Fruit fly (Drosophila melanogaster) whole organism, embryonic: ENCODE data around the gene crq.

ENCODE experiments used
- Atf3 ChIP-seq: fragments of 200-800 bp; sonication (Bioruptor generic); optimal IDR thresholded peaks from 3 replicates; lab custom pipeline; 2016; ENCODE audit warnings: missing biosample characterization, missing genetic modification characterization
- CG10321 ChIP-seq: fragments of 200-800 bp; sonication (Bioruptor generic); IDR thresholded peaks from 2 replicates; pipeline ENCODE4 v1.3.6; 2022; ENCODE audit warnings: missing biosample characterization, missing genetic modification characterization
- CG13287 ChIP-seq: fragments of 200-800 bp; sonication (Bioruptor generic); IDR thresholded peaks from 2 replicates; pipeline ENCODE4 v1.3.6; 2022; ENCODE audit warnings: missing biosample characterization, missing genetic modification characterization; ENCODE audit not compliant: partially characterized antibody
- CG13296 ChIP-seq: fragments of 200-800 bp; sonication (Bioruptor generic); optimal IDR thresholded peaks from 3 replicates; lab custom pipeline; 2018; ENCODE audit warnings: missing biosample characterization, mild to moderate bottlenecking, missing genetic modification characterization
- CG14441 ChIP-seq: fragments of 200-800 bp; sonication (Bioruptor generic); IDR thresholded peaks from 2 replicates; pipeline ENCODE4 v1.3.6; 2022; ENCODE audit warnings: missing biosample characterization, missing genetic modification characterization
- CG15269 ChIP-seq: fragments of 200-800 bp; sonication (Bioruptor generic); optimal IDR thresholded peaks from 2 replicates; lab custom pipeline; 2018; ENCODE audit warnings: missing biosample characterization, mild to moderate bottlenecking, missing genetic modification characterization, moderate library complexity
- CG15479 ChIP-seq: fragments of 200-800 bp; sonication (Bioruptor generic); optimal IDR thresholded peaks from 3 replicates; lab custom pipeline; 2019; ENCODE audit warnings: missing biosample characterization, mild to moderate bottlenecking, missing genetic modification characterization, moderate library complexity
- CG15514 ChIP-seq: fragments of 200-800 bp; sonication (Bioruptor generic); optimal IDR thresholded peaks from 3 replicates; lab custom pipeline; 2017; ENCODE audit warnings: missing biosample characterization, missing genetic modification characterization, mild to moderate bottlenecking, moderate library complexity, missing genetic modification reagents
- CG16779 ChIP-seq: fragments of 200-800 bp; sonication (Bioruptor generic); IDR thresholded peaks from 2 replicates; pipeline ENCODE4 v1.3.6; 2022; ENCODE audit warnings: missing biosample characterization, missing genetic modification characterization
- CG18599 ChIP-seq: fragments of 200-800 bp; sonication (Bioruptor generic); optimal IDR thresholded peaks from 3 replicates; lab custom pipeline; 2017; ENCODE audit warnings: missing biosample characterization, missing genetic modification characterization, mild to moderate bottlenecking, moderate library complexity, missing genetic modification reagents
- CG3065 ChIP-seq: fragments of 200-800 bp; sonication (Bioruptor generic); optimal IDR thresholded peaks from 2 replicates; lab custom pipeline; 2016; ENCODE audit warnings: missing biosample characterization, missing genetic modification characterization
- CG32767 ChIP-seq: fragments of 200-800 bp; sonication (Bioruptor generic); IDR thresholded peaks from 2 replicates; pipeline ENCODE4 v1.3.6; 2022; ENCODE audit warnings: missing biosample characterization, missing genetic modification characterization
- CG3407 ChIP-seq: fragments of 200-800 bp; sonication (Bioruptor generic); optimal IDR thresholded peaks from 2 replicates; lab custom pipeline; 2018; ENCODE audit warnings: missing biosample characterization, mild to moderate bottlenecking, missing genetic modification characterization
- CG34376 ChIP-seq: fragments of 200-800 bp; sonication (Bioruptor generic); optimal IDR thresholded peaks from 2 replicates; lab custom pipeline; 2018; ENCODE audit warnings: missing biosample characterization, mild to moderate bottlenecking, missing genetic modification characterization
- CG4360 ChIP-seq: fragments of 200-800 bp; sonication (Bioruptor generic); IDR thresholded peaks from 2 replicates; pipeline ENCODE4 v1.3.6; 2022; ENCODE audit warnings: missing biosample characterization, missing genetic modification characterization
- CG6175 ChIP-seq: fragments of 200-800 bp; sonication (Bioruptor generic); IDR thresholded peaks from 3 replicates; pipeline ENCODE4 v1.3.6; 2022; ENCODE audit warnings: missing biosample characterization, missing genetic modification characterization
- CG6791 ChIP-seq: fragments of 200-800 bp; sonication (Bioruptor generic); IDR thresholded peaks from 3 replicates; pipeline ENCODE4 v1.3.6; 2022; ENCODE audit warnings: missing biosample characterization, missing genetic modification characterization; ENCODE audit not compliant: partially characterized antibody
- CG8290 ChIP-seq, 3 experiments: fragments of 200-800 bp; sonication (Bioruptor generic); optimal IDR thresholded peaks; 2 replicates each; lab custom pipeline; 2016 to 2019; ENCODE audit warnings: missing biosample characterization in 3 of 3, missing genetic modification characterization in 3 of 3, mild to moderate bottlenecking in 2 of 3, moderate library complexity in 1 of 3
- CTCF ChIP-seq: fragments of 200-800 bp; sonication (Bioruptor generic); optimal IDR thresholded peaks from 2 replicates; lab custom pipeline; 2017; ENCODE audit warnings: missing biosample characterization, mild to moderate bottlenecking, missing genetic modification characterization, moderate library complexity
- Dll ChIP-seq: fragments of 200-800 bp; sonication (Bioruptor generic); IDR thresholded peaks from 4 replicates; pipeline ENCODE4 v1.3.6; 2022; ENCODE audit warnings: missing biosample characterization, missing genetic modification characterization; ENCODE audit not compliant: partially characterized antibody
- ERR ChIP-seq: fragments of 200-800 bp; sonication (Bioruptor generic); optimal IDR thresholded peaks from 2 replicates; lab custom pipeline; 2016; ENCODE audit warnings: missing biosample characterization, missing genetic modification characterization
- GATAe ChIP-seq: fragments of 200-800 bp; sonication (Bioruptor generic); conservative IDR thresholded peaks from 2 replicates; pipeline ENCODE4 v1.3.6; 2022; ENCODE audit warnings: missing biosample characterization, missing genetic modification characterization
- H2.0 ChIP-seq: fragments of 200-800 bp; sonication (Bioruptor generic); IDR thresholded peaks from 2 replicates; pipeline ENCODE4 v1.3.6; 2022; ENCODE audit warnings: missing biosample characterization, missing genetic modification characterization
- Hey ChIP-seq: fragments of 200-800 bp; sonication (Bioruptor generic); optimal IDR thresholded peaks from 3 replicates; lab custom pipeline; 2018; ENCODE audit warnings: missing biosample characterization, mild to moderate bottlenecking, missing genetic modification characterization
- Hr39 ChIP-seq: fragments of >200 bp; optimal IDR thresholded peaks from 2 replicates; lab custom pipeline; 2017
- MESR4 ChIP-seq: fragments of 200-800 bp; sonication (Bioruptor generic); optimal IDR thresholded peaks from 2 replicates; lab custom pipeline; 2018; ENCODE audit warnings: missing biosample characterization, mild to moderate bottlenecking, missing genetic modification characterization, moderate library complexity
- Oli ChIP-seq: fragments of 200-800 bp; sonication (Bioruptor generic); optimal IDR thresholded peaks from 2 replicates; lab custom pipeline; 2018; ENCODE audit warnings: missing biosample characterization, mild to moderate bottlenecking, missing genetic modification characterization, moderate library complexity
- Trl ChIP-seq, 3 experiments: fragments of >200 bp in 2 of 3; fragments of 200-800 bp in 1 of 3; sonication (Bioruptor generic) in 1 of 3; optimal IDR thresholded peaks; 2 replicates in 1 of 3; 3 replicates in 2 of 3; lab custom pipeline; 2016 to 2017; ENCODE audit warnings: missing biosample characterization in 1 of 3, missing genetic modification characterization in 1 of 3
- bab2 ChIP-seq: fragments of 200-800 bp; sonication (Bioruptor generic); optimal IDR thresholded peaks from 2 replicates; lab custom pipeline; 2016; ENCODE audit warnings: missing biosample characterization, missing genetic modification characterization
- bowl ChIP-seq: fragments of 200-800 bp; sonication (Bioruptor generic); IDR thresholded peaks from 2 replicates; pipeline ENCODE4 v1.3.6; 2022; ENCODE audit warnings: missing biosample characterization, missing genetic modification characterization
- dm ChIP-seq: fragments of 200-800 bp; sonication (Bioruptor generic); optimal IDR thresholded peaks from 3 replicates; lab custom pipeline; 2016; ENCODE audit warnings: missing biosample characterization, missing genetic modification characterization
- dmrt99B ChIP-seq: fragments of 200-800 bp; sonication (Bioruptor generic); optimal IDR thresholded peaks from 2 replicates; lab custom pipeline; 2018; ENCODE audit warnings: missing biosample characterization, mild to moderate bottlenecking, missing genetic modification characterization, moderate library complexity
- eve ChIP-seq, 2 experiments: fragments of >200 bp; optimal IDR thresholded peaks; 2 replicates each; lab custom pipeline; 2017; ENCODE audit warnings: missing biosample characterization in 2 of 2, missing genetic modification characterization in 2 of 2
- exex ChIP-seq: fragments of 200-800 bp; sonication (Bioruptor generic); optimal IDR thresholded peaks from 4 replicates; lab custom pipeline; 2018; ENCODE audit warnings: missing biosample characterization, mild to moderate bottlenecking, missing genetic modification characterization, moderate library complexity
- fd102C ChIP-seq: fragments of 200-800 bp; sonication (Bioruptor generic); optimal IDR thresholded peaks from 2 replicates; lab custom pipeline; 2018; ENCODE audit warnings: missing biosample characterization, mild to moderate bottlenecking, missing genetic modification characterization, moderate library complexity
- gem ChIP-seq: fragments of 200-800 bp; sonication (Bioruptor generic); optimal IDR thresholded peaks from 2 replicates; lab custom pipeline; 2019; ENCODE audit warnings: missing biosample characterization, mild to moderate bottlenecking, missing genetic modification characterization, moderate library complexity
- grn ChIP-seq: fragments of 200-800 bp; sonication (Bioruptor generic); optimal IDR thresholded peaks from 3 replicates; lab custom pipeline; 2017; ENCODE audit warnings: missing biosample characterization, missing genetic modification characterization
- mirr ChIP-seq: fragments of 200-800 bp; sonication (Bioruptor generic); optimal IDR thresholded peaks from 3 replicates; lab custom pipeline; 2018; ENCODE audit warnings: missing biosample characterization, mild to moderate bottlenecking, missing genetic modification characterization
- pita ChIP-seq: fragments of 200-800 bp; sonication (Bioruptor generic); optimal IDR thresholded peaks from 2 replicates; lab custom pipeline; 2017; ENCODE audit warnings: missing biosample characterization, mild to moderate bottlenecking, missing genetic modification characterization
- salm ChIP-seq: fragments of 200-800 bp; sonication (Bioruptor generic); optimal IDR thresholded peaks from 2 replicates; lab custom pipeline; 2018; ENCODE audit warnings: missing biosample characterization, mild to moderate bottlenecking, missing genetic modification characterization
- sd ChIP-seq: fragments of 200-800 bp; sonication (Bioruptor generic); optimal IDR thresholded peaks from 3 replicates; lab custom pipeline; 2018; ENCODE audit warnings: missing biosample characterization, mild to moderate bottlenecking, missing genetic modification characterization, moderate library complexity
- sens ChIP-seq: fragments of 200-800 bp; sonication (Bioruptor generic); peaks from one replicate; lab custom pipeline; 2016; ENCODE audit warnings: missing biosample characterization, missing genetic modification characterization
- sens-2 ChIP-seq: fragments of 200-800 bp; sonication (Bioruptor generic); IDR thresholded peaks from 2 replicates; pipeline ENCODE4 v1.3.6; 2022; ENCODE audit warnings: missing biosample characterization, missing genetic modification characterization
- sim ChIP-seq: fragments of 200-800 bp; sonication (Bioruptor generic); IDR thresholded peaks from 2 replicates; pipeline ENCODE4 v1.3.6; 2022; ENCODE audit warnings: missing biosample characterization, missing genetic modification characterization
- so ChIP-seq: fragments of 200-800 bp; sonication (Bioruptor generic); IDR thresholded peaks from 3 replicates; pipeline ENCODE4 v1.3.6; 2022; ENCODE audit warnings: missing biosample characterization, missing genetic modification characterization
- tll ChIP-seq, 2 experiments: fragments of 200-800 bp in 1 of 2; fragments of >200 bp in 1 of 2; sonication (Bioruptor generic) in 1 of 2; optimal IDR thresholded peaks; 2 replicates each; lab custom pipeline; 2017 to 2019; ENCODE audit warnings: missing biosample characterization in 2 of 2, missing genetic modification characterization in 2 of 2, mild to moderate bottlenecking in 1 of 2, moderate library complexity in 1 of 2
- z ChIP-seq: fragments of 200-800 bp; sonication (Bioruptor generic); IDR thresholded peaks from 3 replicates; pipeline ENCODE4 v1.3.6; 2022; ENCODE audit warnings: missing biosample characterization, missing genetic modification characterization
- zfh1 ChIP-seq: fragments of 200-800 bp; sonication (Bioruptor generic); IDR thresholded peaks from 3 replicates; pipeline ENCODE4 v1.3.6; 2022; ENCODE audit warnings: missing biosample characterization, missing genetic modification characterization

crq gene

DNA sequence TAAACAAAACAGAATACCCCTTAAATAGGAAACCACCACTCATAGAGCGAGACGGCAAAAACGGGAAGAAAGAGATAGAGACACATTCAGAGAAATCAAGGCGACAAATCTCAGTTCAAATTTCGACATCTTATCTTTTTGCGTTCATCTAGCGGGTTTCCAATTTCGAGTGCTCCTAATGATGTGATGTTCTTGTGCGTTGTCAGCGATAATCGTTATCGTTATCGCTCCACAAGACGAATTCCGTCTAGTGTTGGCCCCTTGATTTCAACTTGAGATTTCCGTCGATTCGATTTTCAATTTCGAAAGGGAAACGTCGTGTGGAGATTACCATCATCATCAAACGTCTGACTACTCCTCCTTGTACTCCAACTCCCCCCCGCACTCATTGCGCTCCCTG, 43.6 kb upstream of the crq start (continued):
- no peak for TF ChIP-seq bowl (GFP tag; lab: Robert Waterston, UW)
- TF ChIP-seq sens (GFP tag; lab: Kevin White, UChicago) = peak; percentile 29
- TF ChIP-seq sd (tag; lab: Kevin White, UChicago) = peak; percentile 61
- TF ChIP-seq ERR (GFP tag; lab: Kevin White, UChicago) = no peak
- TF ChIP-seq CG15514 (GFP tag; lab: Kevin White, UChicago) = no peak
- TF ChIP-seq exex = peak; percentile 92
- peak; percentile 66 for TF ChIP-seq CG18599 (GFP tag; lab: Kevin White, UChicago)
- peak; percentile 72 for TF ChIP-seq mirr
- no peak for TF ChIP-seq dmrt99B (tag; lab: Kevin White, UChicago)
- TF ChIP-seq CG15479 = peak; percentile 16
- no peak for TF ChIP-seq CTCF (GFP tag; lab: Kevin White, UChicago)
- TF ChIP-seq MESR4 = no peak
- TF ChIP-seq CG16779 (GFP tag; lab: Robert Waterston, UW) = no peak
- no peak for TF ChIP-seq Trl (optimal IDR thresholded peaks at IDR 0.05; lab: Kevin White, UChicago)
- TF ChIP-seq Trl (GFP tag; optimal IDR thresholded peaks at IDR 0.05; lab: Kevin White, UChicago) = no peak
- TF ChIP-seq dm (GFP tag; lab: Kevin White, UChicago) = no peak
- no peak for TF ChIP-seq pita (GFP tag; lab: Kevin White, UChicago)
- TF ChIP-seq Atf3 (GFP tag; lab: Kevin White, UChicago) = no peak
- TF ChIP-seq CG14441 (GFP tag; lab: Robert Waterston, UW) = no peak
- no peak for TF ChIP-seq Oli
- TF ChIP-seq CG13296 (GFP tag; lab: Kevin White, UChicago) = no peak
- TF ChIP-seq Hr39 = no peak
- peak; percentile 97 for TF ChIP-seq grn (GFP tag; lab: Kevin White, UChicago)
- peak in 1 of 2 experiments; percentile 64 for TF ChIP-seq eve (GFP tag; optimal IDR thresholded peaks at IDR 0.05; lab: Kevin White, UChicago)
- TF ChIP-seq CG3407 (GFP tag; lab: Kevin White, UChicago) = no peak
- TF ChIP-seq CG10321 (GFP tag; lab: Robert Waterston, UW) = no peak
- TF ChIP-seq CG13287 (GFP tag; lab: Robert Waterston, UW) = no peak
- no peak for TF ChIP-seq fd102C

DNA sequence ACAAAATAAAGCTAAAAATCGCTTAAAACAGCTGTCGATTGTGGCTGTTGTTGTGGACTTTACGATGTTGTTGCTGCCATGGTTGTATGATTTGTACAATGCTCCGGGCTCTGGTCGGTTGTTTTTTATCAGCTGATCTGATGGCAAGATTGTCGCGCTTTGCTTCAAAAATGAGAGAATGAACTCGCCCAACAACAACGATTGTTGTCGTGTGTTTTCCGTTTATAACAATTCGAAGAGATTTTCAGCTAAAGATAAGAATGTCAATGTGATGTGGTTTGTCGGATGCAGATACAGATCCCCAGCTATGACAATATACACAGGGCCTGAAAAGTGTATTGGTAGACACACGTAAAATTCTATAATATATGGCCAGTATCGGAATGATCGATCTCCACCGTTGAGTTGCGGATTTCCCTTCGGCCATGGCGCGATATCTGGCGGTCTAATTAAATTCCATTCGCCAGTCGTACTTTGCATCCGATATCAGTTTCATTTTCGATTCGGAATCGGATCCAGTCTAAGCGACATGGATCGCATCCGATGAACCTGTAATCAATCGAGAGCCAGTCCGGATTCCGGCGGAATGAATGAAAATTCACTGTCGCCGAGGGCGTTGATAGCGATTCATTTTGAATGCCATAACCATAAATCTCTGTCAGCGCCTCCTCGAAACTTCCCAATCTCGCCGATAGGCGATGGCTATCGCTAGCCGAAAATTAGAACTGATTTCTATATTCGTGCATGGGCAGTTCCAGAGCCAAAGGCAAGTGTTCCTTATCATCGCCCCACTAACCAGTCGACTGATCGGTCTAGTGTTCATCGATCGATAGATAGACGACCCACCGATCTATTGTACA, 42.8 kb upstream of the crq start:
- TF ChIP-seq bab2 (GFP tag; lab: Kevin White, UChicago) = no peak
- TF ChIP-seq H2.0 (GFP tag; lab: Robert Waterston, UW) = no peak
- peak; percentile 100 for TF ChIP-seq grn (GFP tag; lab: Kevin White, UChicago)
- TF ChIP-seq z (GFP tag; lab: Robert Waterston, UW) = no peak
- TF ChIP-seq CG8290 (GFP tag; optimal IDR thresholded peaks at IDR 0.05; lab: Kevin White, UChicago) = no peak
- peak in 1 of 2 experiments; percentile 9 for TF ChIP-seq CG8290 (tag; optimal IDR thresholded peaks at IDR 0.05; lab: Kevin White, UChicago)
- TF ChIP-seq Dll = no peak
- peak; percentile 85 for TF ChIP-seq sens-2 (GFP tag; lab: Robert Waterston, UW)
- peak; percentile 52; the same call in 1 of the 3 replicates for TF ChIP-seq CG6791 (GFP tag; lab: Robert Waterston, UW)
- TF ChIP-seq CG3065 (GFP tag; lab: Kevin White, UChicago) = no peak
- TF ChIP-seq gem (tag; lab: Kevin White, UChicago) = peak; percentile 68
- no peak for TF ChIP-seq CG32767 (GFP tag; lab: Robert Waterston, UW)
- no peak for TF ChIP-seq salm (tag; lab: Kevin White, UChicago)
- TF ChIP-seq CG15269 (tag; lab: Kevin White, UChicago) = peak; percentile 6
- TF ChIP-seq CG34376 (GFP tag; lab: Kevin White, UChicago) = peak; percentile 81
- TF ChIP-seq sd (tag; lab: Kevin White, UChicago) = peak; percentile 40
- peak; percentile 51; the same call in 1 of the 2 replicates for TF ChIP-seq CG4360 (GFP tag; lab: Robert Waterston, UW)
- peak; percentile 70 for TF ChIP-seq Hey
- no peak for TF ChIP-seq sim (GFP tag; lab: Robert Waterston, UW)
- TF ChIP-seq CG6175 (GFP tag; lab: Robert Waterston, UW) = no peak
- TF ChIP-seq GATAe (GFP tag; lab: Robert Waterston, UW) = peak; percentile 57; the same call in 1 of the 2 replicates
- TF ChIP-seq eve (GFP tag; optimal IDR thresholded peaks at IDR 0.05; lab: Kevin White, UChicago) = peak in 1 of 2 experiments; percentile 47
- TF ChIP-seq zfh1 (GFP tag; lab: Robert Waterston, UW) = no peak
- 0 out of 3 replicates have a peak, but pooled peaks have one; percentile 34 for TF ChIP-seq so (GFP tag; lab: Robert Waterston, UW)
- no peak for TF ChIP-seq tll (GFP tag; optimal IDR thresholded peaks at IDR 0.05; lab: Kevin White, UChicago)
- TF ChIP-seq mirr = peak; percentile 40
